Worm (Caenorhabditis elegans): ENCODE measurements around the gene spp-9.

ce11 chrX:11474149-11474585 is 13.4 kb upstream of the spp-9 start:
- TF ChIP-seq M03D4.4 (tag; optimal IDR thresholded peaks at IDR 0.05), result no peak
- TF ChIP-seq nhr-12 (tag; optimal IDR thresholded peaks at IDR 0.05), result no peak
- peak; percentile 67 for TF ChIP-seq nhr-237 (tag; optimal IDR thresholded peaks at IDR 0.05)
- TF ChIP-seq drap-1 (GFP tag; optimal IDR thresholded peaks at IDR 0.05), result no peak
- TF ChIP-seq nhr-28 (tag; optimal IDR thresholded peaks at IDR 0.05), result no peak
- TF ChIP-seq lin-13 (tag; optimal IDR thresholded peaks at IDR 0.05), result no peak
- TF ChIP-seq nhr-76 (tag; optimal IDR thresholded peaks at IDR 0.05), result no peak
- TF ChIP-seq lsy-2 (tag; optimal IDR thresholded peaks at IDR 0.05), result no peak
- no peak for TF ChIP-seq unc-120 (tag; optimal IDR thresholded peaks at IDR 0.05; ENCODE audit: poor library complexity, severe bottlenecking)
- no peak for TF ChIP-seq nhr-2 (tag; optimal IDR thresholded peaks at IDR 0.05)
- TF ChIP-seq unc-39 (tag; optimal IDR thresholded peaks at IDR 0.05), result no peak
- TF ChIP-seq hlh-1 (tag; optimal IDR thresholded peaks at IDR 0.05), result no peak
- TF ChIP-seq elt-3 (tag; optimal IDR thresholded peaks at IDR 0.05), result no peak
